Worm (Caenorhabditis elegans) whole organism, midembryonic: ENCODE measurements around the gene eri-12.

Experiments
- T22C8.4 ChIP-seq: fragments of 200-800 bp; sonication (Bioruptor generic); IDR thresholded peaks from 2 replicates; pipeline ENCODE4 v1.3.6; 2022; ENCODE audit warnings: missing genetic modification characterization, missing compliant biosample characterization
- flt-1 ChIP-seq: fragments of 200-800 bp; sonication (Bioruptor generic); IDR thresholded peaks from 2 replicates; pipeline ENCODE4 v1.3.6; 2022; ENCODE audit warnings: missing genetic modification characterization, missing compliant biosample characterization
- med-1 ChIP-seq: sonication (generic microtip); optimal IDR thresholded peaks from 2 replicates; lab custom pipeline; 2017; ENCODE audit warnings: missing genetic modification characterization, mild to moderate bottlenecking, missing compliant biosample characterization, antibody characterized with exemption, missing genetic modification reagents; ENCODE audit not compliant: insufficient read depth
- ref-1 ChIP-seq: fragments of 200-800 bp; sonication (Bioruptor generic); conservative IDR thresholded peaks from 2 replicates; pipeline ENCODE4 v1.3.6; 2022; ENCODE audit warnings: missing genetic modification reagents, missing genetic modification characterization, missing compliant biosample characterization
- ztf-29 ChIP-seq: fragments of 200-800 bp; sonication (Bioruptor generic); IDR thresholded peaks from 2 replicates; pipeline ENCODE4 v1.3.6; 2022; ENCODE audit warnings: missing genetic modification reagents, missing genetic modification characterization, missing compliant biosample characterization

DNA sequence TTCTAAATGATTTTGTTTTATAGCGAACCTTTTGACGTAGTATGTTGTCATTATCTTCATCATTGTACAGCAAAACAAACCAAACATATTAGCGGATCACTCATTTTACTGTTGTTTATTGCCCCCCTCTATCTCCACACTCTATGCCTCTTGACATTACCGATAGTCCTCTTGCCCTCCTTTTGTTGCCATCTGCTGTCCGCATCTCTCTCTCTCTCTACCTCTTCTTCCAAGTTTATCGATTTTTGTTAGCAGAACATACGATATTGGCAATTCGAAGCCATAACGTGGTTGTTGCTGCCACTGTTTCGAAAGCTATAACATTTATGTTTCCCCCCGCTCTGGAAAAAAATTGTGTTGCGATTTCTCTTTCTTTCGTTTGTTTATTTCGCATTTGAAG is 1.3 kb downstream of the eri-12 start:
- TF ChIP-seq ztf-29 (no peak), ref-1 (GFP tag; lab: Robert Waterston, UW) (no peak), med-1 (GFP tag; lab: Kevin White, UChicago) (no peak), flt-1 (GFP tag; lab: Robert Waterston, UW) (0 out of 2 replicates have a peak, but pooled peaks have one; percentile 23), T22C8.4 (GFP tag; lab: Robert Waterston, UW) (peak; percentile 66)
